Fruit fly (Drosophila melanogaster) S2 (cell line): Measurements from ENCODE around the gene CG43255.

Source experiments
- CG8478 ChIP-seq: fragments of >200 bp; optimal IDR thresholded peaks from 2 replicates; lab custom pipeline; 2018
- CTCF ChIP-seq, 2 experiments: fragments of >200 bp; optimal IDR thresholded peaks; 2 replicates each; lab custom pipeline; 2018

Gene CG43255

DNA sequence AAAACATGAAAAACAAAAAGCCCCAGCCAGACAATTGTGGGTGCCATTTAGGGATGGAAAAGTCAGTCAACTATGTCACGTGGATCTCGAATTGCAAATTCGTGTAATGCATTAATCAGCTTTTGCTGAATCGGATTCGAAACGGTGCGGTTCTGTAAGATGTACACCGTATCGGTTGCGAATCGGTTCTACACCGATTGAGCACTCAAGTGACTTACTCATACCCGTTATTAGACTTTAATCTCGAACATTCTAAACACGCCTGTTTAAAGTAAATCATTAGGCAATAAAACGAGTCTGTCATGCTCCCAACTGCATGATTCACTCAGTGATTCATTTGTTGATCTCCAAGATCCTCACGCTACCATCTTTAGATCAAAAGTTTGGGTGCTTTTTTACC is 28.3 kb upstream of the CG43255 start:
- no peak for TF ChIP-seq CG8478 (lab: Kevin White, UChicago)
- no peak for TF ChIP-seq CTCF (optimal IDR thresholded peaks at IDR 0.05; lab: Kevin White, UChicago)

DNA sequence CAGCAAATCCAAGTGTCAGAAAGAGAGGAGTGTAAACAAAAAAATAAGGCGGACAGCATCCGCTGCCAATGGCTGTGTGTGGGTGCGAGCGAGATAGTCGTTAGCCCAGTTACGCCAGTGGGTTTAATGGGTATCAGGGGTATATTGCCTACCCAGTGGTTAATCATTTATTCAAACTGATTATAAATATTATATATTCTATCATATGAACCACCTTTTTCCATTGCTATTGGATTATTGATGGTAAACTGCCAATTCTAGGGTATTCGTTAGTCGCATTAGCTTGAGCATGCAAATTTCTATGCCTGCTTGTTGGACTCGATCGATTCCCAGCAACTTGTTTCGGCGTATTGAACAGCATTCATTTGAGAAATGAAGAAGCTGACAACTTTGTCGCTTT is 27.7 kb upstream of the CG43255 start:
- no peak for TF ChIP-seq CTCF (optimal IDR thresholded peaks at IDR 0.05; lab: Kevin White, UChicago)
- TF ChIP-seq CG8478 (lab: Kevin White, UChicago) = no peak

DNA sequence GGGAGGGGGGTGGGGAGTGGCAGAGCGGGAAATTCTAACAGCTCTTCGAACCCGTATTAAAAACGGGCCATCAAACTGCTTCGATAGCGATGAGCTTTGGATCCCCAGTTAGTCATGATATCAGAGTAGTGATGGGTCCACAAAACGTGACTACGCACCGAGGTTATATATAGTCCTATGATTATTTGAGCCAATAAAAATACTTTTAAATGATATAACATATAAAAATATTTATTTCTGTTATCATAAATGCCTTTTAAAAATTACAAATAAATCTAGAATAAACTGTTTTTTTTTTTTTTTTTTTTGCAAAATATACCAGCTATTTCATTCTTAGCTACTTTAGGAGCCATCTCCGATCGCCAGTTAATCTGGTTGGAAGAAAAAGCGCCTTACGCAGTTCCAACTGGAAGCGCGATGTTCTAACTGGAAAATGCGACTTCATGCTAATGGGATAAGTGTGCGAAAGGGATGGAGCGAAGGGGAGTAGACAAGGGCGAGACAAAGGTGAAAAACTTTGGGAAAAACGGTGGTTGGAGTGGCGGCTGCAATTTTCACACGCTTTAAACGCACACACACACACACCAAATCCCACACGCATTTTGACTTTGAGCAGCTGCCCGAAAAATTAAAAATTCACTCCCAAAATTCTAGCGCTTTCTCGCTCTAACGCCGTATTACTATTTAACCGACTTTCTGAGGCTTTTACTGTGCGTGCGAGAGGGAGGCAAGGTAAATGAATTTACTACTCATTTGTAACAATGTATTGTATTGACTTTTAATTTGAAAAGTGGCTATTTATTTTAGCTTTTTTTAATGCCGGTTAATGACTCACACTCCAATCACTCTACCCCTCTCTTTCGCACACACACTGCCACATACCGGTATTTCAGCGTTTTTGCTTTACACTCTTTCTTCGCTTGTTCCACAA is 26.6 kb upstream of the CG43255 start:
- TF ChIP-seq CTCF (optimal IDR thresholded peaks at IDR 0.05; lab: Kevin White, UChicago) = no peak
- no peak for TF ChIP-seq CG8478 (lab: Kevin White, UChicago)

DNA sequence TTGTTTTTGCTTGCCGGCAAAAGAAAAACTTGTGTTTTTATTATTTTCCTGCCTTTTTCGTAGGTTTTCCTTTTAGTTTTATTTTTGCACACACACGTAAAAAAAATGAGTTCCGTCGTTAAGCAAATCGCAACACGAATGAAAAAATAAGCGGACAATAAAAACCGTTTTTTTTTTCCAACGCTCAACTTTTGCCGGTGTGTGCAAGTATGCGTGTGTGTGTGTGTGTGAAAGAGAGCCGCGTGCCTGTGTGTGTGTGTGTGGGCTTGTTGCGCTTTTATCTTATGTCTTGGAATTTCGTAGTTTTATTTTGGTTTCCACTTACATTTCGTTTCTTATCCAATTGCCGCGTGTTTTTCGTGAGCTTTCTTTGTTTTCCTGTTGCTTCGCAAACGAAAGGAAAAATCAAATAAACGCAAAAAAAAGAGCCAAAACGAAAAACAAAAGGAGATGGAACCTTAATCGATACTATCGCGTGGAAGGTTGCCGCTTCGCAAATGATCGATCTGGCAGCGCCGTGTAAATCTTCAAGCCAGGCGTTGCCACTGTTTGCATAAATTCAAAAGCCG is 25.8 kb upstream of the CG43255 start, which contains the start of gene Moe:
TSS of gene Moe (minus strand) at position 474 of the 569 bp plus-strand sequence.
- TF ChIP-seq CG8478 (lab: Kevin White, UChicago) (no peak), CTCF (optimal IDR thresholded peaks at IDR 0.05; lab: Kevin White, UChicago) (no peak)

DNA sequence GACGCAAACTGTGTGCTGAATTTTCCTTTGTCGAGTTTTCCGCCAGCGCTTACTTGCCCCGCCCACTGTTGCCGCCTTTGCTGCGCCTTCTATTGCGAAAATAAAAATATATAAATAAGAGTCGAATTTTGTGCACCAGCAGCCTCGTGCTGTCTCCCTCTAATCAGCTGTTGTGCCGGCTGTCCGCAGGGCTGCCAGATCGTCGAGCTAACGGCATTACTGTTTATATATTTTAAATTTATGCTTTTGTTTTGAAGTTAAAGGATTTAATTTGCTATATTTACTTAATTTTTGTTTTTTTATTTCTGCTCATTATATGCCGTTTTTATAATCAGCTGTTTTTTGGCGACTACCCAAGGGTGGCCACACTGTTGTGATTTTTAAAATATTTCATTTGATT is 23.7 kb upstream of the CG43255 start, which contains the start of gene Uros1:
TSS of gene Uros1 (minus strand) at position 171 of the 400 bp plus-strand sequence.
- TF ChIP-seq CTCF (optimal IDR thresholded peaks at IDR 0.05; lab: Kevin White, UChicago) = no peak
- TF ChIP-seq CG8478 (lab: Kevin White, UChicago) = no peak

DNA sequence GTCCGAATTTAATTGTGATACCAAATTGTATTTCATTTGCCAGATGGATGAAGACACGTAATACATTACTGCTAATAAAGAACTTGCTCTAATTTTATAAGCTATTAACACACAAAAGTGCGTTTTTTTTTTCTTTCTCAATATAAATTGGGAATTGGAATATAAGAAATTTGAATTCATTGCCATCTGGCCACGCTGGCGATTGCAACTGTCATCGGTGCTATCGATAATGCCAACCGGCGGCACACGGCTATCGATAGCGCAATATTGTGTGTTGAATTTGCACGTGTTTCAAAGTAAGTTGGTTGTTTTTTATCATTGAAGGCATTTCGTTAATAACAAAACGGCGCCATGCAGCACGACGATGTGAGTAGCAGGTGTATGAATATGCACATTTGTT is 22.3 kb upstream of the CG43255 start, which contains the start of gene Rbm13:
TSS of gene Rbm13 (plus strand) at position 253 of the 400 bp plus-strand sequence.
- no peak for TF ChIP-seq CTCF (optimal IDR thresholded peaks at IDR 0.05; lab: Kevin White, UChicago)
- TF ChIP-seq CG8478 (lab: Kevin White, UChicago) = no peak

DNA sequence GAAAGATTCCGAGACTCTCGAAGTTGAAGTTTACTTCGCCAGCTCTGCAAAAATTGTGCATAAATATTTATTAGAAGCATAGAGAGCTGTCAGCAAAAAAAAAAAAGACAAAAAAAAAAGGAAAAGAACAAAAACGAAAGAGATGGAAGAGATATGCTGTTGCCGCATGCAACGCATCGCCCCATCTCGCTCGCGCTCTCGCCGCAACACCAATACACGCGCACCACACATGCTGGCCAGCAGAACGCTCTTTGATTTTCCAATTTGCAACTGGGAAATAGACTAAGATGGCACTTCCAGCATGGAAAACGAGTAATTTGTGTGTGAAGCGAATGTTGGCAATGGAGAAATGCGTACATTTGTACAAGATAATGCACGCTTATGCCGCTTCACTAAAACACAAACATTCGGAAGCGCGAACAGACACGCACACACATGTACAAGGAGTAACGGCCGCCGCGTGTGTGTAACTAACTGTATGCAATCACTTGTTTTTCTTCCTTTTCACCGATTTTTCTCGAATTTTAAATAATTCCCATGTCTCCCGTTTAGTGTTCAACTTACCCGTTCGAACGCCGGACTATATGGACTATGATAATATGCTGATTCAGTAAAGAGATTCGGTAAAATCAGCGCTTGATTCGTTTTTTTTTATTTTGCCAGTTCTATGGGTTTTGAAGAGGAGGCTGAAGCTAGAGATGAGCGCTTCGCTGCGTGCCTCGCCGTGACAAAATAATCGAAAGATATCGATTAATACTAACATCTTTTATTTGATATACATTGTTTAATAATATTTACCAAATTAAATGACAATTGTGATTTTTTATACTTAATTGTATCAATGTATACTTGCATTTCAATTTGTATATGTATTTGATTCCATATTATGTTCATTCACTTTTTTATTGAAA is 18.0 kb upstream of the CG43255 start:
- no peak for TF ChIP-seq CG8478 (lab: Kevin White, UChicago)
- TF ChIP-seq CTCF (optimal IDR thresholded peaks at IDR 0.05; lab: Kevin White, UChicago) = no peak

DNA sequence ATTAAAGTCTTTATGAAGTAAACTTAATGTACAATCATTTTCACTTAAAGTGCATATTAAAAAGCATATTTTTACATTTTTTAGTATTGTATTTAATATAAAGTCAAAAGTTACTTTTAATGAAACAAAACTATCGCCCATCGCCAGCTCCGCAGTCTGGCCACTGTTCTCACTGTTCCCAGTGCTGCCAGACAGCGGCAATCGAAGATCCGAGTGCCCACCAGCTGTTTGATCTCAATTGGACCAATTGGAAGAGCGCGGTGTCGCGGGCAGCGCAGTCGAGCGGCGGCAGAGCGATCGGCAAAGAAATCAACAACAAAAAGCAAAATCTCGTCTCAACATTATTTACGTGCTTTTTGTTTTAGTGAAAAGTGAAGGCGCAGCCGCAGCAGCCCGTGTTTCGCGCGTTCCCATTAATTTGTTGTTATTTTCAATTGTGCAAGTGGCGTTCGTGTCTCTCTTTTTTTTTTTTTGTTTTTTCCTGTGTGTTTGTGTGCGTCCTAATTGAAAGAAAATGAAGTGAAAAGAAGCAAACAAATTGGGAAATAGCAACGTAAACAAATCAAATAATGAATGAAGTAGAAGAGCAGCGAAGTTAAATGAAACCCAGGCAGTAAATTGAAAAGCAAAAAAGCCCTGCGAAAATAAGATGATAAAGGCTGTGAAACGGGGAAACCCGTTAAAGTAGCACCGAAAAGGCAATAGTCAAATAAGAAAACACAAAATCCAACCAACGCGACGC is 16.8 kb upstream of the CG43255 start, which contains the start of gene rdgA:
TSS of gene rdgA (plus strand) at position 264 of the 742 bp plus-strand sequence.
- TF ChIP-seq CG8478 (lab: Kevin White, UChicago) (no peak), CTCF (optimal IDR thresholded peaks at IDR 0.05; lab: Kevin White, UChicago) (no peak)

DNA sequence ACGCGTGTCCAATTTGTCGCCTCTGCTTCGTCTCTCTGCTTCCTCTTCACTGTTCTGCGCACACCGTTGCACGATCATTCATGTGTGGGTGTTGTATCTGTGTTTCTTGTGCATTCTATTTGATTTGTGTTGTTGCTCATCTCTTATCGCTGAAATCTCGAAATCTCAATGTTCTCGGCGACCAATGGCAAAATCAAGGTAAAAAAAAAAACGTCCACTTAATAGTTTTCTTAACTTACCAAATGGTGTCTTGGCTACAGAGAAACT is 16.3 kb upstream of the CG43255 start:
- TF ChIP-seq CTCF (optimal IDR thresholded peaks at IDR 0.05; lab: Kevin White, UChicago) = no peak
- TF ChIP-seq CG8478 (lab: Kevin White, UChicago) = no peak

DNA sequence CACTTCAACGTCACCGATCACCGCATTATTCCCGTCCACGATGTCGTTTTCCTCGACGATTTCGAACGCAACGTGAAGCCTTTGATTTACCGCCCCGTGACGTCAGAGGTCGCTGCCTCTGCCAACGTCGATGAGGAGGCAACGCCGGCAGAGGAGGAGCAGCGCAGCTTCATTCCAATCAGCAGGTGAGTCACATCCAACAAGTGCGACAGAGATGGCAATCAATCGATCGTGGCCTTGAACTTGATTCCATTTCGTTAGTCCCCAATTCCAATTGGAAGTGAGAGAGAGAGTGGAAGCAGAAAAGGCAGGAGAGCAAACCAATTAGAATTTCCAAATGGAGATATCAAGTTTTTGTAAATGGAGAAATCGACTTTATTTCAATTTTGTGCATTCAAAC is 15.6 kb upstream of the CG43255 start:
- TF ChIP-seq CG8478 (lab: Kevin White, UChicago) = no peak
- no peak for TF ChIP-seq CTCF (optimal IDR thresholded peaks at IDR 0.05; lab: Kevin White, UChicago)

DNA sequence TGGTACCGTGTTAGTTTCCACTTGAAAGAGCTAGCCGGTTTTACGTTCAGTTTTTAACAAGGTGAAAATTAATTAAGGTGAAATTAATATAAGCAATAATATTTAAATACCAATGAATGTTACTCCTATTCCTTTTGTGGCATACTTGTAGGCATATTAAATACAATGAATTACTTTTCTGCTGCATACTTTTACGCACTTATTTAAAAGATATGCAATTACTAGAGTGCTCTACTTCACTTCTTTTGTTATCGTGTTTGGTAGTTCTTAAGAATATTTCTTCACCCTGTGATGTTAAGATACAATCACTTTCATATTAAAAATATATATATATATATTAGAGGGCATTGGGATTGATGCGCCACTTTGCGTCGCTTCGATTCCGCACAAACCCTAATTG is 11.9 kb upstream of the CG43255 start:
- TF ChIP-seq CG8478 (lab: Kevin White, UChicago) (no peak), CTCF (optimal IDR thresholded peaks at IDR 0.05; lab: Kevin White, UChicago) (no peak)

DNA sequence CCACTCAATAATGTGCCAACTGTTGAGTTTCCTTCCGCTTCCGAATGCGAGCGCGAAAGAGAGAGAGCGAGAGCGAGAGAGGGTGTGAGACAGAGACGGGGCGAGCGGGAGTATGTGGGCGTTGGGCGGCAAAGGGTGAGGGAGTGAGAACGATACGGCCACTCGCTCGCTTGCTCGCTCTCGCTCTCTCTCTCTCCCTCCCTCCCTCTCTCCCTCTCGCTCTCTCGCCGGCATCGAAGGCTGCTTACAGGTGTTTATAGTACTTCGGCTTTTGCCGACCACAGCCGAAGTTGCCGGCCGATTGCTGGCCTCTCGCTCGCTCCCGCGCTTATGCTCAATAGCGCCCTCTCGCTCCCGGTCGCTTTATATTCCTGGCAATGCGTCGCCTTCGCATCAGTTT is 1.0 kb downstream of the CG43255 start:
- TF ChIP-seq CG8478 (lab: Kevin White, UChicago) = no peak
- peak in 1 of 2 experiments; percentile 31 for TF ChIP-seq CTCF (optimal IDR thresholded peaks at IDR 0.05; lab: Kevin White, UChicago)

DNA sequence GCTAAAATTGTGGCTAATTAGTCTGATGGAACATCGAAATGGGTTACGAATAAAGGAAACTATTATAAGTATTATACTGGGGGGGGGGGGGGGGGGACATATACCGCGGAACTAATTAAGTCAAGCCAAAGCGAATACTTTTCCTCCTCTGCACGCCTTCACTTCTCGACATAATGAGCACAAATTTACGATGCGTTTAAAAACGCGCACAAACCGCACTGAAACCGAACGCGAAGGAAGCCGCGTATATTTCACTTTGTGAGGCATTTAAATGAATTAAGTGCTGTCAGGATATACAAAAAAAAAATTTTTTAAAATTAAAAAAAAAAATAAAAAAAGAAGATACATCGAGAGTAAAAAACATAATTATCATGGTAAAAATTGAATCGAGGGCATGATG is 34.5 kb downstream of the CG43255 start:
- no peak for TF ChIP-seq CG8478 (lab: Kevin White, UChicago)
- no peak for TF ChIP-seq CTCF (optimal IDR thresholded peaks at IDR 0.05; lab: Kevin White, UChicago)

DNA sequence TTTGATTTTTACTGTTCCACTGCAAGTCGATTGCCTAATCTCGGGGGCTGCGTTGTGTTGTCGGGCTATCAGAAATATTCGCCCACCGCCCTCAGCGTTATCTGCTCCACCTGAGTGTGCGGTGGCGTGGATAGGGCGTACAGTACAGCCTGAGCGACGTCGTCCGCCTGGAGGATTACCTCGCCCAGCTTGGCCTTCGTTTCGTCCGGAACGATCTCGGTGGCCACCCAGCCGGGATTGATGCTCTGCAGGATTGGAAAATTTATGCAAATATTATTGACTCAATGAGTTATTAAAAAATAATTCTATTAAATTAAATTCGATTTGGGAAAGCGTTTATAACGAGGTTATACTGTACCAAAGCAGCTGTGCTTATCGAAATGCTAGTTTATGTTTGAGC is 49.4 kb downstream of the CG43255 start:
- TF ChIP-seq CTCF (optimal IDR thresholded peaks at IDR 0.05; lab: Kevin White, UChicago) (no peak), CG8478 (lab: Kevin White, UChicago) (no peak)
